Fruit fly (Drosophila melanogaster) whole organism, embryonic: ENCODE data around the gene CG10140.

Source experiments
- Atf6 ChIP-seq: fragments of 200-800 bp; sonication (Bioruptor generic); IDR thresholded peaks from 2 replicates; pipeline ENCODE4 v1.3.6; 2022; ENCODE audit warnings: missing biosample characterization, missing genetic modification characterization
- Blimp-1 ChIP-seq: fragments of 200-800 bp; sonication (Bioruptor generic); optimal IDR thresholded peaks from 3 replicates; lab custom pipeline; 2018; ENCODE audit warnings: missing biosample characterization, missing genetic modification characterization, mild to moderate bottlenecking, moderate library complexity, missing genetic modification reagents
- CG10654 ChIP-seq: fragments of 200-800 bp; sonication (Bioruptor generic); optimal IDR thresholded peaks from 2 replicates; lab custom pipeline; 2016; ENCODE audit warnings: missing biosample characterization, missing genetic modification characterization
- CG11247 ChIP-seq: fragments of 200-800 bp; sonication (Bioruptor generic); IDR thresholded peaks from 2 replicates; pipeline ENCODE4 v1.3.6; 2022; ENCODE audit warnings: missing biosample characterization, missing genetic modification characterization
- CG11398 ChIP-seq: fragments of 200-800 bp; sonication (Bioruptor generic); optimal IDR thresholded peaks from 2 replicates; lab custom pipeline; 2016; ENCODE audit warnings: missing biosample characterization, missing genetic modification characterization
- CG11456 ChIP-seq: fragments of 200-800 bp; sonication (Bioruptor generic); IDR thresholded peaks from 3 replicates; pipeline ENCODE4 v1.3.6; 2022; ENCODE audit warnings: missing biosample characterization, missing genetic modification characterization
- CG1233 ChIP-seq: fragments of 200-800 bp; sonication (Bioruptor generic); optimal IDR thresholded peaks from 4 replicates; lab custom pipeline; 2018; ENCODE audit warnings: missing biosample characterization, mild to moderate bottlenecking, missing genetic modification characterization
- CG12391 ChIP-seq: fragments of 200-800 bp; sonication (Bioruptor generic); optimal IDR thresholded peaks from 3 replicates; lab custom pipeline; 2018; ENCODE audit warnings: missing biosample characterization, mild to moderate bottlenecking, missing genetic modification characterization, moderate library complexity
- CG13123 ChIP-seq: fragments of 200-800 bp; sonication (Bioruptor generic); optimal IDR thresholded peaks from 2 replicates; lab custom pipeline; 2016; ENCODE audit warnings: missing biosample characterization, missing genetic modification characterization
- CG14014 ChIP-seq: fragments of 200-800 bp; sonication (Bioruptor generic); IDR thresholded peaks from 2 replicates; pipeline ENCODE4 v1.3.6; 2022; ENCODE audit warnings: missing biosample characterization, missing genetic modification characterization
- CG1602 ChIP-seq: fragments of 200-800 bp; sonication (Bioruptor generic); optimal IDR thresholded peaks from 3 replicates; lab custom pipeline; 2016; ENCODE audit warnings: missing biosample characterization, missing genetic modification characterization
- CG18764 ChIP-seq: fragments of 200-800 bp; sonication (Bioruptor generic); optimal IDR thresholded peaks from 3 replicates; lab custom pipeline; 2016; ENCODE audit warnings: missing biosample characterization, missing genetic modification characterization
- CG31224 ChIP-seq: fragments of 200-800 bp; sonication (Bioruptor generic); IDR thresholded peaks from 2 replicates; pipeline ENCODE4 v1.3.6; 2022; ENCODE audit warnings: missing biosample characterization, missing genetic modification characterization
- CG33557 ChIP-seq: fragments of 200-800 bp; sonication (Bioruptor generic); optimal IDR thresholded peaks from 2 replicates; lab custom pipeline; 2019; ENCODE audit warnings: missing biosample characterization, mild to moderate bottlenecking, missing genetic modification characterization, moderate library complexity
- CG34422 ChIP-seq: fragments of 200-800 bp; sonication (Bioruptor generic); IDR thresholded peaks from 3 replicates; pipeline ENCODE4 v1.3.6; 2022; ENCODE audit warnings: missing biosample characterization, missing genetic modification characterization
- CG3838 ChIP-seq: fragments of 200-800 bp; sonication (Bioruptor generic); optimal IDR thresholded peaks from 3 replicates; lab custom pipeline; 2016; ENCODE audit warnings: missing biosample characterization, missing genetic modification characterization
- CG6254 ChIP-seq: fragments of 200-800 bp; sonication (Bioruptor generic); optimal IDR thresholded peaks from 3 replicates; lab custom pipeline; 2017; ENCODE audit warnings: mild to moderate bottlenecking, missing biosample characterization, missing genetic modification reagents, missing genetic modification characterization
- CG6689 ChIP-seq: fragments of 200-800 bp; sonication (Bioruptor generic); IDR thresholded peaks from 2 replicates; pipeline ENCODE4 v1.3.6; 2022; ENCODE audit warnings: missing biosample characterization, missing genetic modification characterization
- CG6854 ChIP-seq: fragments of 200-800 bp; sonication (Bioruptor generic); optimal IDR thresholded peaks from 3 replicates; lab custom pipeline; 2017; ENCODE audit warnings: missing biosample characterization, mild to moderate bottlenecking, missing genetic modification characterization
- CG7786 ChIP-seq: fragments of 200-800 bp; sonication (Bioruptor generic); optimal IDR thresholded peaks from 2 replicates; lab custom pipeline; 2016; ENCODE audit warnings: missing biosample characterization, missing genetic modification characterization
- CG7839 ChIP-seq: fragments of 200-800 bp; sonication (Bioruptor generic); optimal IDR thresholded peaks from 3 replicates; lab custom pipeline; 2018; ENCODE audit warnings: missing biosample characterization, mild to moderate bottlenecking, missing genetic modification characterization, moderate library complexity
- CG9797 ChIP-seq: fragments of 200-800 bp; sonication (Bioruptor generic); optimal IDR thresholded peaks from 3 replicates; lab custom pipeline; 2018; ENCODE audit warnings: missing biosample characterization, mild to moderate bottlenecking, missing genetic modification characterization
- D19A ChIP-seq: fragments of 200-800 bp; optimal IDR thresholded peaks from 3 replicates; lab custom pipeline; 2019; ENCODE audit warnings: missing biosample characterization, mild to moderate bottlenecking, missing genetic modification characterization, moderate library complexity
- Dek ChIP-seq: fragments of 200-800 bp; sonication (Bioruptor generic); optimal IDR thresholded peaks from 3 replicates; lab custom pipeline; 2019; ENCODE audit warnings: missing biosample characterization, mild to moderate bottlenecking, missing genetic modification characterization, moderate library complexity
- Dref ChIP-seq: fragments of 200-800 bp; sonication (Bioruptor generic); IDR thresholded peaks from 2 replicates; pipeline ENCODE4 v1.3.6; 2022; ENCODE audit warnings: missing biosample characterization, missing genetic modification characterization
- E2f1 ChIP-seq: fragments of 200-800 bp; sonication (Bioruptor generic); IDR thresholded peaks from 2 replicates; pipeline ENCODE4 v1.3.6; 2022; ENCODE audit warnings: missing biosample characterization, missing genetic modification characterization
- Gug ChIP-seq: fragments of 200-800 bp; sonication (Bioruptor generic); IDR thresholded peaks from 4 replicates; pipeline ENCODE4 v1.3.6; 2022; ENCODE audit warnings: missing biosample characterization, missing genetic modification characterization
- NfI ChIP-seq: fragments of 200-800 bp; sonication (Bioruptor generic); optimal IDR thresholded peaks from 3 replicates; lab custom pipeline; 2018; ENCODE audit warnings: missing biosample characterization, mild to moderate bottlenecking, missing genetic modification characterization, moderate library complexity
- Pdp1 ChIP-seq, 2 experiments: fragments of 200-800 bp; sonication (Bioruptor generic); optimal IDR thresholded peaks; 3 replicates each; lab custom pipeline; 2016; ENCODE audit warnings: missing biosample characterization in 2 of 2, missing genetic modification characterization in 2 of 2, mild to moderate bottlenecking in 1 of 2, moderate library complexity in 1 of 2
- Vsx1 ChIP-seq: fragments of 200-800 bp; sonication (Bioruptor generic); optimal IDR thresholded peaks from 2 replicates; lab custom pipeline; 2017; ENCODE audit warnings: missing biosample characterization, mild to moderate bottlenecking, missing genetic modification characterization, missing genetic modification reagents
- Xbp1 ChIP-seq: fragments of 200-800 bp; sonication (Bioruptor generic); optimal IDR thresholded peaks from 3 replicates; lab custom pipeline; 2016; ENCODE audit warnings: missing biosample characterization, mild to moderate bottlenecking, missing genetic modification characterization
- bsh ChIP-seq, 2 experiments: fragments of 200-800 bp; sonication (Bioruptor generic); optimal IDR thresholded peaks; 2 replicates each; lab custom pipeline; 2017 to 2018; ENCODE audit warnings: mild to moderate bottlenecking in 2 of 2, missing biosample characterization in 2 of 2, missing genetic modification characterization in 2 of 2, moderate library complexity in 1 of 2
- crol ChIP-seq: fragments of 200-800 bp; sonication (Bioruptor generic); IDR thresholded peaks from 2 replicates; pipeline ENCODE4 v1.3.6; 2022; ENCODE audit warnings: missing biosample characterization, missing genetic modification characterization
- cwo ChIP-seq: fragments of 200-800 bp; sonication (Bioruptor generic); optimal IDR thresholded peaks from 3 replicates; lab custom pipeline; 2017; ENCODE audit warnings: missing biosample characterization, missing genetic modification characterization, mild to moderate bottlenecking, moderate library complexity, missing genetic modification reagents
- dmrt11E ChIP-seq: fragments of 200-800 bp; sonication (Bioruptor generic); optimal IDR thresholded peaks from 3 replicates; lab custom pipeline; 2018; ENCODE audit warnings: missing biosample characterization, mild to moderate bottlenecking, missing genetic modification characterization, moderate library complexity
- fd96Cb ChIP-seq: fragments of 200-800 bp; sonication (Bioruptor generic); optimal IDR thresholded peaks from 2 replicates; lab custom pipeline; 2018; ENCODE audit warnings: missing biosample characterization, mild to moderate bottlenecking, missing genetic modification characterization, moderate library complexity
- gro ChIP-seq: fragments of 200-800 bp; sonication (Bioruptor generic); optimal IDR thresholded peaks from 2 replicates; lab custom pipeline; 2016; ENCODE audit warnings: missing biosample characterization, missing genetic modification characterization
- gsb ChIP-seq: fragments of 200-800 bp; sonication (Bioruptor generic); IDR thresholded peaks from 2 replicates; pipeline ENCODE4 v1.3.6; 2022; ENCODE audit warnings: missing biosample characterization, missing genetic modification characterization
- jing ChIP-seq: fragments of 200-800 bp; sonication (Bioruptor generic); optimal IDR thresholded peaks from 2 replicates; lab custom pipeline; 2018; ENCODE audit warnings: missing biosample characterization, mild to moderate bottlenecking, missing genetic modification characterization
- lmd ChIP-seq: fragments of 200-800 bp; sonication (Bioruptor generic); IDR thresholded peaks from 2 replicates; pipeline ENCODE4 v1.3.6; 2022; ENCODE audit warnings: missing biosample characterization, missing genetic modification characterization
- maf-S ChIP-seq: fragments of 200-800 bp; sonication (Bioruptor generic); optimal IDR thresholded peaks from 2 replicates; lab custom pipeline; 2016; ENCODE audit warnings: missing biosample characterization, missing genetic modification characterization
- mam ChIP-seq: fragments of 200-800 bp; sonication (Bioruptor generic); optimal IDR thresholded peaks from 3 replicates; lab custom pipeline; 2016; ENCODE audit warnings: missing biosample characterization, missing genetic modification characterization
- pho ChIP-seq: fragments of 200-800 bp; sonication (Bioruptor generic); optimal IDR thresholded peaks from 2 replicates; lab custom pipeline; 2016; ENCODE audit warnings: missing biosample characterization, missing genetic modification characterization
- pzg ChIP-seq: fragments of 200-800 bp; sonication (Bioruptor generic); optimal IDR thresholded peaks from 3 replicates; lab custom pipeline; 2018; ENCODE audit warnings: missing biosample characterization, mild to moderate bottlenecking, missing genetic modification characterization, moderate library complexity
- salm ChIP-seq: fragments of 200-800 bp; sonication (Bioruptor generic); optimal IDR thresholded peaks from 2 replicates; lab custom pipeline; 2018; ENCODE audit warnings: missing biosample characterization, mild to moderate bottlenecking, missing genetic modification characterization
- sna ChIP-seq: fragments of 200-800 bp; sonication (Bioruptor generic); IDR thresholded peaks from 2 replicates; pipeline ENCODE4 v1.3.6; 2022; ENCODE audit warnings: missing biosample characterization, missing genetic modification characterization; ENCODE audit not compliant: partially characterized antibody
- so ChIP-seq: fragments of 200-800 bp; sonication (Bioruptor generic); IDR thresholded peaks from 3 replicates; pipeline ENCODE4 v1.3.6; 2022; ENCODE audit warnings: missing biosample characterization, missing genetic modification characterization
- tna ChIP-seq: fragments of 200-800 bp; sonication (Bioruptor generic); IDR thresholded peaks from 2 replicates; pipeline ENCODE4 v1.3.6; 2022; ENCODE audit warnings: missing biosample characterization, missing genetic modification characterization; ENCODE audit not compliant: partially characterized antibody
- zfh2 ChIP-seq: fragments of 200-800 bp; sonication (Bioruptor generic); optimal IDR thresholded peaks from 2 replicates; lab custom pipeline; 2016; ENCODE audit warnings: missing biosample characterization, missing genetic modification characterization

CG10140 gene

dm6 chr3L:13479609-13480240 lies 39.5 kb upstream of the CG10140 start (continued):
- no peak for TF ChIP-seq bsh (GFP tag; optimal IDR thresholded peaks at IDR 0.05; lab: Kevin White, UChicago)
- peak; percentile 19; the same call in 1 of the 4 replicates for TF ChIP-seq Gug (GFP tag; lab: Robert Waterston, UW)
- TF ChIP-seq CG14014 (GFP tag; lab: Robert Waterston, UW) = 0 out of 2 replicates have a peak, but pooled peaks have one; percentile 30
- TF ChIP-seq CG11456 (GFP tag; lab: Robert Waterston, UW) = no peak
- TF ChIP-seq CG1233 (GFP tag; lab: Kevin White, UChicago) = peak; percentile 13
- no peak for TF ChIP-seq CG9797 (GFP tag; lab: Kevin White, UChicago)
- no peak for TF ChIP-seq pzg (GFP tag; lab: Kevin White, UChicago)
- peak; percentile 38 for TF ChIP-seq CG6689 (GFP tag; lab: Robert Waterston, UW)
- TF ChIP-seq CG18764 (GFP tag; lab: Kevin White, UChicago) = peak; percentile 13
- TF ChIP-seq CG7786 (GFP tag; lab: Kevin White, UChicago) = peak; percentile 63
- TF ChIP-seq dmrt11E (tag; lab: Kevin White, UChicago) = no peak
- peak; percentile 64 for TF ChIP-seq CG6854 (GFP tag; lab: Kevin White, UChicago)
- TF ChIP-seq mam = peak; percentile 51
- TF ChIP-seq Dref = no peak
- TF ChIP-seq zfh2 (GFP tag; lab: Kevin White, UChicago) = peak; percentile 35
- peak; percentile 65 for TF ChIP-seq lmd (GFP tag; lab: Robert Waterston, UW)
- no peak for TF ChIP-seq crol (GFP tag; lab: Robert Waterston, UW)
- no peak for TF ChIP-seq gro (GFP tag; lab: Kevin White, UChicago)
- peak; percentile 31; the same call in 1 of the 3 replicates for TF ChIP-seq CG34422 (GFP tag; lab: Robert Waterston, UW)
- peak; percentile 42 for TF ChIP-seq pho (GFP tag; lab: Kevin White, UChicago)
- peak; percentile 12 for TF ChIP-seq fd96Cb (tag; lab: Kevin White, UChicago)
- peak; percentile 51 for TF ChIP-seq Xbp1 (GFP tag; lab: Kevin White, UChicago)
- 0 out of 3 replicates have a peak, but pooled peaks have one; percentile 56 for TF ChIP-seq so (GFP tag; lab: Robert Waterston, UW)
- peak; percentile 46 for TF ChIP-seq CG12391 (tag; lab: Kevin White, UChicago)
- peak; percentile 39; the same call in 1 of the 2 replicates for TF ChIP-seq E2f1 (GFP tag; lab: Robert Waterston, UW)
- peak; percentile 17 for TF ChIP-seq CG6254 (GFP tag; lab: Kevin White, UChicago)
- peak; percentile 19 for TF ChIP-seq CG1602 (GFP tag; lab: Kevin White, UChicago)
- TF ChIP-seq CG10654 (GFP tag; lab: Kevin White, UChicago) = peak; percentile 46
- TF ChIP-seq Atf6 = peak; percentile 33; the same call in 1 of the 2 replicates
- TF ChIP-seq Dek (tag; lab: Kevin White, UChicago) = peak; percentile 52
- peak; percentile 53 for TF ChIP-seq NfI
- no peak for TF ChIP-seq CG33557 (GFP tag; lab: Kevin White, UChicago)
- 0 out of 2 replicates have a peak, but pooled peaks have one; percentile 41 for TF ChIP-seq CG31224
- TF ChIP-seq sna = no peak
- TF ChIP-seq CG11398 (GFP tag; lab: Kevin White, UChicago) = peak; percentile 10
- peak; percentile 14 for TF ChIP-seq Blimp-1 (GFP tag; lab: Kevin White, UChicago)
- TF ChIP-seq salm (tag; lab: Kevin White, UChicago) = no peak
- TF ChIP-seq tna = no peak
- no peak for TF ChIP-seq jing (GFP tag; lab: Kevin White, UChicago)
- peak; percentile 37; the same call in 1 of the 2 replicates for TF ChIP-seq CG11247 (GFP tag; lab: Robert Waterston, UW)
- no peak for TF ChIP-seq Vsx1 (GFP tag; lab: Kevin White, UChicago)
- peak; percentile 46 for TF ChIP-seq D19A (tag; lab: Kevin White, UChicago)
- peak; percentile 29 for TF ChIP-seq cwo
- TF ChIP-seq Pdp1 (GFP tag; optimal IDR thresholded peaks at IDR 0.05; lab: Kevin White, UChicago) = peak; percentile 25 to 84
- TF ChIP-seq gsb (GFP tag; lab: Robert Waterston, UW) = 0 out of 2 replicates have a peak, but pooled peaks have one; percentile 43
- no peak for TF ChIP-seq CG13123 (GFP tag; lab: Kevin White, UChicago)
- TF ChIP-seq CG7839 = peak; percentile 67
- no peak for TF ChIP-seq maf-S (GFP tag; lab: Kevin White, UChicago)
- no peak for TF ChIP-seq CG3838 (GFP tag; lab: Kevin White, UChicago)
